Fruit fly (Drosophila melanogaster) whole organism, pupa: ENCODE measurements around the gene dlg1.
A peak's percentile ranks its signal among the peaks of the same experiment; 100 is the strongest.

ENCODE experiments used
- CG12605 ChIP-seq: fragments of 200-800 bp; sonication (Bioruptor generic); IDR thresholded peaks from 2 replicates; pipeline ENCODE4 v1.3.6; 2022; ENCODE audit warnings: missing biosample characterization, missing genetic modification characterization
- CG14655 ChIP-seq: fragments of 200-800 bp; sonication (Bioruptor generic); optimal IDR thresholded peaks from 3 replicates; lab custom pipeline; 2017; ENCODE audit warnings: mild to moderate bottlenecking, missing biosample characterization, missing genetic modification reagents, missing genetic modification characterization
- CG32121 ChIP-seq: fragments of 200-800 bp; sonication (Bioruptor generic); IDR thresholded peaks from 2 replicates; pipeline ENCODE4 v1.3.6; 2022; ENCODE audit warnings: missing biosample characterization, missing genetic modification characterization
- CG4496 ChIP-seq: fragments of 200-800 bp; sonication (Bioruptor generic); IDR thresholded peaks from 3 replicates; pipeline ENCODE4 v1.3.6; 2022; ENCODE audit warnings: missing biosample characterization, missing genetic modification characterization
- CG8301 ChIP-seq: fragments of 200-800 bp; sonication (Bioruptor generic); optimal IDR thresholded peaks from 2 replicates; lab custom pipeline; 2018; ENCODE audit warnings: missing biosample characterization, mild to moderate bottlenecking, missing genetic modification characterization
- CG9948 ChIP-seq: fragments of 200-800 bp; sonication (Bioruptor generic); optimal IDR thresholded peaks from 2 replicates; lab custom pipeline; 2018; ENCODE audit warnings: missing biosample characterization, mild to moderate bottlenecking, missing genetic modification characterization, moderate library complexity
- D1 ChIP-seq: fragments of 200-800 bp; sonication (Bioruptor generic); optimal IDR thresholded peaks from 2 replicates; lab custom pipeline; 2018; ENCODE audit warnings: missing biosample characterization, mild to moderate bottlenecking, missing genetic modification characterization, moderate library complexity
- EcR ChIP-seq: fragments of 200-800 bp; sonication (Bioruptor generic); optimal IDR thresholded peaks from 3 replicates; lab custom pipeline; 2019; ENCODE audit warnings: missing biosample characterization, missing genetic modification characterization, mild to moderate bottlenecking, moderate library complexity, missing genetic modification reagents
- Pif1A ChIP-seq: fragments of 200-800 bp; sonication (Bioruptor generic); optimal IDR thresholded peaks from 3 replicates; lab custom pipeline; 2016; ENCODE audit warnings: missing biosample characterization, missing genetic modification characterization
- Snoo ChIP-seq: fragments of 200-800 bp; sonication (Bioruptor generic); optimal IDR thresholded peaks from 3 replicates; lab custom pipeline; 2017; ENCODE audit warnings: missing biosample characterization, mild to moderate bottlenecking, missing genetic modification characterization, inconsistent platforms
- rn ChIP-seq: fragments of 200-800 bp; sonication (Bioruptor generic); IDR thresholded peaks from 2 replicates; pipeline ENCODE4 v1.3.6; 2022; ENCODE audit warnings: missing biosample characterization, missing genetic modification characterization

dm6 chrX:11451027-11451572 lies 81.6 kb downstream of the dlg1 start:
- TF ChIP-seq Pif1A (GFP tag; lab: Kevin White, UChicago) (peak; percentile 36), CG14655 (GFP tag; lab: Kevin White, UChicago) (no peak), CG4496 (peak; percentile 81), EcR (GFP tag; lab: Kevin White, UChicago) (no peak), Snoo (tag; lab: Kevin White, UChicago) (no peak), CG9948 (tag; lab: Kevin White, UChicago) (no peak), CG8301 (tag; lab: Kevin White, UChicago) (peak; percentile 29), rn (GFP tag; lab: Robert Waterston, UW) (0 out of 2 replicates have a peak, but pooled peaks have one; percentile 33), CG12605 (GFP tag; lab: Robert Waterston, UW) (0 out of 2 replicates have a peak, but pooled peaks have one; percentile 13), D1 (no peak), CG32121 (peak; percentile 78; the same call in 1 of the 2 replicates)
